Fruit fly (Drosophila melanogaster): ENCODE measurements around the gene Ir76a.

Ir76a gene

dm6 chr3L:19836375-19836937 lies 37.4 kb downstream of the Ir76a start, which contains the start of gene kto (continued):
- TF ChIP-seq fd102C (GFP tag; optimal IDR thresholded peaks at IDR 0.05) (no peak), CG10209 (GFP tag; optimal IDR thresholded peaks at IDR 0.05) (no peak), CG4617 (GFP tag; optimal IDR thresholded peaks at IDR 0.05; ENCODE audit: borderline replicate concordance) (peak; percentile 56), toy (GFP tag; IDR thresholded peaks at IDR 0.05) (no peak), vvl (GFP tag; IDR thresholded peaks at IDR 0.05) (no peak), CG12744 (GFP tag; optimal IDR thresholded peaks at IDR 0.05) (no peak), CG12219 (GFP tag; optimal IDR thresholded peaks at IDR 0.05) (no peak), CG9817 (tag; optimal IDR thresholded peaks at IDR 0.05) (no peak), cad (GFP tag; optimal IDR thresholded peaks at IDR 0.05) (no peak), CG15514 (GFP tag; optimal IDR thresholded peaks at IDR 0.05) (peak; percentile 40), Kr (GFP tag; optimal IDR thresholded peaks at IDR 0.05) (no peak), dimm (GFP tag; IDR thresholded peaks at IDR 0.05) (no peak), sr (GFP tag; IDR thresholded peaks at IDR 0.05) (0 out of 3 replicates have a peak, but pooled peaks have one; percentile 12), CG7987 (GFP tag; optimal IDR thresholded peaks at IDR 0.05) (no peak), CG8478 (optimal IDR thresholded peaks at IDR 0.05) (no peak), sima (GFP tag; optimal IDR thresholded peaks at IDR 0.05) (no peak), Usf (GFP tag; optimal IDR thresholded peaks at IDR 0.05) (no peak), nmo (GFP tag; optimal IDR thresholded peaks at IDR 0.05) (no peak), Mes4 (GFP tag; optimal IDR thresholded peaks at IDR 0.05) (no peak), zen2 (GFP tag; IDR thresholded peaks at IDR 0.05; ENCODE audit: partially characterized antibody) (peak; percentile 81), CG31441 (GFP tag; IDR thresholded peaks at IDR 0.05) (no peak), HmgD (GFP tag; optimal IDR thresholded peaks at IDR 0.05) (no peak), CG15601 (tag; optimal IDR thresholded peaks at IDR 0.05) (no peak), CG17568 (GFP tag; optimal IDR thresholded peaks at IDR 0.05) (no peak), Dp (GFP tag; optimal IDR thresholded peaks at IDR 0.05) (peak; percentile 96), nau (GFP tag; optimal IDR thresholded peaks at IDR 0.05) (no peak), croc (GFP tag; conservative IDR thresholded peaks at IDR 0.05) (no peak), Elba2 (GFP tag; optimal IDR thresholded peaks at IDR 0.05) (peak; percentile 20), chinmo (GFP tag; IDR thresholded peaks at IDR 0.05; ENCODE audit: partially characterized antibody) (peak; percentile 94), phol (tag; optimal IDR thresholded peaks at IDR 0.05) (no peak), Atf-2 (GFP tag; optimal IDR thresholded peaks at IDR 0.05) (no peak), D (optimal IDR thresholded peaks at IDR 0.05) (no peak), D (GFP tag; optimal IDR thresholded peaks at IDR 0.05) (no peak), vnd (GFP tag; IDR thresholded peaks at IDR 0.05; ENCODE audit: partially characterized antibody) (peak; percentile 78), CG7556 (GFP tag; optimal IDR thresholded peaks at IDR 0.05) (no peak), CG8089 (GFP tag; optimal IDR thresholded peaks at IDR 0.05) (no peak), sob (GFP tag; IDR thresholded peaks at IDR 0.05) (no peak), prd (optimal IDR thresholded peaks at IDR 0.05) (no peak), prd (GFP tag; IDR thresholded peaks at IDR 0.05) (no peak), lola (GFP tag; optimal IDR thresholded peaks at IDR 0.05) (no peak), ac (GFP tag; optimal IDR thresholded peaks at IDR 0.05) (no peak), CkIIα-i1 (GFP tag; IDR thresholded peaks at IDR 0.05) (no peak), CG4360 (GFP tag; IDR thresholded peaks at IDR 0.05) (peak; percentile 76), CG3163 (GFP tag; optimal IDR thresholded peaks at IDR 0.05) (no peak), CG42726 (GFP tag; IDR thresholded peaks at IDR 0.05; ENCODE audit: partially characterized antibody) (peak; percentile 28; the same call in 1 of the 2 replicates), tap (tag; optimal IDR thresholded peaks at IDR 0.05) (no peak), CG13424 (tag; optimal IDR thresholded peaks at IDR 0.05) (no peak), CG6272 (GFP tag; IDR thresholded peaks at IDR 0.05) (no peak), CG3847 (GFP tag; IDR thresholded peaks at IDR 0.05) (no peak), trem (tag; optimal IDR thresholded peaks at IDR 0.05) (peak; percentile 34), Atf3 (GFP tag; optimal IDR thresholded peaks at IDR 0.05) (no peak)
